Fruit fly (Drosophila melanogaster) whole organism, embryonic: ENCODE data around the gene ppk15.

Experiments
- Blimp-1 ChIP-seq: fragments of 200-800 bp; sonication (Bioruptor generic); optimal IDR thresholded peaks from 3 replicates; lab custom pipeline; 2018; ENCODE audit warnings: missing biosample characterization, missing genetic modification characterization, mild to moderate bottlenecking, moderate library complexity, missing genetic modification reagents
- Bteb2 ChIP-seq: fragments of 200-800 bp; sonication (Bioruptor generic); optimal IDR thresholded peaks from 2 replicates; lab custom pipeline; 2016; ENCODE audit warnings: missing biosample characterization, missing genetic modification characterization
- CG1024 ChIP-seq: fragments of 200-800 bp; sonication (Bioruptor generic); IDR thresholded peaks from 2 replicates; pipeline ENCODE4 v1.3.6; 2022; ENCODE audit warnings: missing biosample characterization, missing genetic modification characterization
- CG10959 ChIP-seq: fragments of 200-800 bp; sonication (Bioruptor generic); IDR thresholded peaks from 2 replicates; pipeline ENCODE4 v1.3.6; 2022; ENCODE audit warnings: missing biosample characterization, missing genetic modification characterization
- CG11560 ChIP-seq: fragments of 200-800 bp; sonication (Bioruptor generic); IDR thresholded peaks from 3 replicates; pipeline ENCODE4 v1.3.6; 2022; ENCODE audit warnings: missing biosample characterization, missing genetic modification characterization
- CG15073 ChIP-seq: fragments of 200-800 bp; sonication (Bioruptor generic); optimal IDR thresholded peaks from 2 replicates; lab custom pipeline; 2016; ENCODE audit warnings: missing biosample characterization, missing genetic modification characterization
- CG16815 ChIP-seq: fragments of 200-800 bp; sonication (Bioruptor generic); optimal IDR thresholded peaks from 3 replicates; lab custom pipeline; 2017; ENCODE audit warnings: missing biosample characterization, mild to moderate bottlenecking, missing genetic modification characterization
- CG17361 ChIP-seq: fragments of 200-800 bp; sonication (Bioruptor generic); IDR thresholded peaks from 3 replicates; pipeline ENCODE4 v1.3.6; 2022; ENCODE audit warnings: missing biosample characterization, missing genetic modification characterization
- CG2120 ChIP-seq: fragments of 200-800 bp; sonication (Bioruptor generic); optimal IDR thresholded peaks from 3 replicates; lab custom pipeline; 2016; ENCODE audit warnings: missing biosample characterization, missing genetic modification characterization
- CG30431 ChIP-seq: fragments of 200-800 bp; sonication (Bioruptor generic); optimal IDR thresholded peaks from 2 replicates; lab custom pipeline; 2017; ENCODE audit warnings: missing biosample characterization, missing genetic modification characterization
- CG31388 ChIP-seq: fragments of 200-800 bp; sonication (Bioruptor generic); optimal IDR thresholded peaks from 2 replicates; lab custom pipeline; 2016; ENCODE audit warnings: missing biosample characterization, missing genetic modification characterization
- CG33213 ChIP-seq: fragments of 200-800 bp; sonication (Bioruptor generic); optimal IDR thresholded peaks from 3 replicates; lab custom pipeline; 2016; ENCODE audit warnings: missing biosample characterization, missing genetic modification characterization
- CG34422 ChIP-seq: fragments of 200-800 bp; sonication (Bioruptor generic); IDR thresholded peaks from 3 replicates; pipeline ENCODE4 v1.3.6; 2022; ENCODE audit warnings: missing biosample characterization, missing genetic modification characterization
- CG6683 ChIP-seq: fragments of 200-800 bp; sonication (Bioruptor generic); optimal IDR thresholded peaks from 2 replicates; lab custom pipeline; 2017; ENCODE audit warnings: missing biosample characterization, mild to moderate bottlenecking, missing genetic modification characterization, missing genetic modification reagents
- CG6791 ChIP-seq: fragments of 200-800 bp; sonication (Bioruptor generic); IDR thresholded peaks from 3 replicates; pipeline ENCODE4 v1.3.6; 2022; ENCODE audit warnings: missing biosample characterization, missing genetic modification characterization; ENCODE audit not compliant: partially characterized antibody
- CG7556 ChIP-seq: fragments of 200-800 bp; sonication (Bioruptor generic); optimal IDR thresholded peaks from 2 replicates; lab custom pipeline; 2017; ENCODE audit warnings: missing biosample characterization, mild to moderate bottlenecking, missing genetic modification characterization
- CG7963 ChIP-seq: fragments of 200-800 bp; sonication (Bioruptor generic); IDR thresholded peaks from 3 replicates; pipeline ENCODE4 v1.3.6; 2022; ENCODE audit warnings: missing biosample characterization, missing genetic modification characterization; ENCODE audit not compliant: partially characterized antibody
- CG8089 ChIP-seq: fragments of 200-800 bp; sonication (Bioruptor generic); optimal IDR thresholded peaks from 3 replicates; lab custom pipeline; 2016; ENCODE audit warnings: missing biosample characterization, missing genetic modification characterization
- CG8281 ChIP-seq: fragments of 200-800 bp; sonication (Bioruptor generic); optimal IDR thresholded peaks from 2 replicates; lab custom pipeline; 2018; ENCODE audit warnings: missing biosample characterization, mild to moderate bottlenecking, missing genetic modification characterization, moderate library complexity
- CoRest ChIP-seq: fragments of 200-800 bp; sonication (Bioruptor generic); optimal IDR thresholded peaks from 3 replicates; lab custom pipeline; 2018; ENCODE audit warnings: missing biosample characterization, mild to moderate bottlenecking, missing genetic modification characterization, moderate library complexity
- D19A ChIP-seq: fragments of 200-800 bp; optimal IDR thresholded peaks from 3 replicates; lab custom pipeline; 2019; ENCODE audit warnings: missing biosample characterization, mild to moderate bottlenecking, missing genetic modification characterization, moderate library complexity
- HLH54F ChIP-seq: fragments of 200-800 bp; sonication (Bioruptor generic); optimal IDR thresholded peaks from 3 replicates; lab custom pipeline; 2016; ENCODE audit warnings: missing biosample characterization, missing genetic modification characterization
- Hey ChIP-seq: fragments of 200-800 bp; sonication (Bioruptor generic); optimal IDR thresholded peaks from 3 replicates; lab custom pipeline; 2018; ENCODE audit warnings: missing biosample characterization, mild to moderate bottlenecking, missing genetic modification characterization
- Kr ChIP-seq: fragments of 200-800 bp; sonication (Bioruptor generic); optimal IDR thresholded peaks from 2 replicates; lab custom pipeline; 2017; ENCODE audit warnings: missing biosample characterization, mild to moderate bottlenecking, missing genetic modification characterization
- Nf-YA ChIP-seq: fragments of 200-800 bp; sonication (Bioruptor generic); IDR thresholded peaks from 2 replicates; pipeline ENCODE4 v1.3.6; 2022; ENCODE audit warnings: missing biosample characterization, missing genetic modification characterization
- Pdp1 ChIP-seq, 2 experiments: fragments of 200-800 bp; sonication (Bioruptor generic); optimal IDR thresholded peaks; 3 replicates each; lab custom pipeline; 2016; ENCODE audit warnings: missing biosample characterization in 2 of 2, missing genetic modification characterization in 2 of 2, mild to moderate bottlenecking in 1 of 2, moderate library complexity in 1 of 2
- Ptx1 ChIP-seq: fragments of 200-800 bp; sonication (Bioruptor generic); IDR thresholded peaks from 2 replicates; pipeline ENCODE4 v1.3.6; 2022; ENCODE audit warnings: missing biosample characterization, missing genetic modification characterization
- Rfx ChIP-seq: fragments of 200-800 bp; sonication (Bioruptor generic); IDR thresholded peaks from 2 replicates; pipeline ENCODE4 v1.3.6; 2022; ENCODE audit warnings: missing biosample characterization, missing genetic modification characterization
- Six4 ChIP-seq: fragments of 200-800 bp; sonication (Bioruptor generic); optimal IDR thresholded peaks from 2 replicates; lab custom pipeline; 2016; ENCODE audit warnings: missing biosample characterization, missing genetic modification characterization
- Sox100B ChIP-seq: fragments of 200-800 bp; sonication (Bioruptor generic); optimal IDR thresholded peaks from 3 replicates; lab custom pipeline; 2018; ENCODE audit warnings: missing biosample characterization, mild to moderate bottlenecking, missing genetic modification characterization
- TFAM ChIP-seq: fragments of 200-800 bp; sonication (Bioruptor generic); optimal IDR thresholded peaks from 2 replicates; lab custom pipeline; 2017; ENCODE audit warnings: missing biosample characterization, missing genetic modification characterization, inconsistent platforms
- ara ChIP-seq: fragments of 200-800 bp; sonication (Bioruptor generic); IDR thresholded peaks from 2 replicates; pipeline ENCODE4 v1.3.6; 2022; ENCODE audit warnings: missing biosample characterization, missing genetic modification characterization
- cas ChIP-seq: fragments of 200-800 bp; sonication (Bioruptor generic); IDR thresholded peaks from 2 replicates; pipeline ENCODE4 v1.3.6; 2022; ENCODE audit warnings: missing biosample characterization, missing genetic modification characterization
- ci ChIP-seq: fragments of 200-800 bp; sonication (Bioruptor generic); IDR thresholded peaks from 3 replicates; pipeline ENCODE4 v1.3.6; 2022; ENCODE audit warnings: missing biosample characterization, missing genetic modification characterization
- crp ChIP-seq, 2 experiments: fragments of 200-800 bp; sonication (Bioruptor generic); optimal IDR thresholded peaks; 2 replicates in 1 of 2; 3 replicates in 1 of 2; lab custom pipeline; 2017; ENCODE audit warnings: missing biosample characterization in 2 of 2, missing genetic modification characterization in 2 of 2, mild to moderate bottlenecking in 1 of 2, moderate library complexity in 1 of 2
- cwo ChIP-seq: fragments of 200-800 bp; sonication (Bioruptor generic); optimal IDR thresholded peaks from 3 replicates; lab custom pipeline; 2017; ENCODE audit warnings: missing biosample characterization, missing genetic modification characterization, mild to moderate bottlenecking, moderate library complexity, missing genetic modification reagents
- fd64A ChIP-seq: fragments of 200-800 bp; sonication (Bioruptor generic); optimal IDR thresholded peaks from 3 replicates; lab custom pipeline; 2018; ENCODE audit warnings: missing biosample characterization, mild to moderate bottlenecking, missing genetic modification characterization
- grau ChIP-seq: fragments of 200-800 bp; optimal IDR thresholded peaks from 3 replicates; lab custom pipeline; 2019; ENCODE audit warnings: missing biosample characterization, mild to moderate bottlenecking, missing genetic modification characterization, moderate library complexity
- hth ChIP-seq: fragments of >200 bp; optimal IDR thresholded peaks from 2 replicates; lab custom pipeline; 2017; ENCODE audit warnings: inconsistent platforms
- jigr1 ChIP-seq: fragments of 200-800 bp; sonication (Bioruptor generic); IDR thresholded peaks from 3 replicates; pipeline ENCODE4 v1.3.6; 2022; ENCODE audit warnings: missing biosample characterization, missing genetic modification characterization
- jing ChIP-seq: fragments of 200-800 bp; sonication (Bioruptor generic); optimal IDR thresholded peaks from 2 replicates; lab custom pipeline; 2018; ENCODE audit warnings: missing biosample characterization, mild to moderate bottlenecking, missing genetic modification characterization
- mam ChIP-seq: fragments of 200-800 bp; sonication (Bioruptor generic); optimal IDR thresholded peaks from 3 replicates; lab custom pipeline; 2016; ENCODE audit warnings: missing biosample characterization, missing genetic modification characterization
- prd ChIP-seq, 3 experiments: fragments of >200 bp in 2 of 3; fragments of 200-800 bp in 1 of 3; sonication (Bioruptor generic) in 1 of 3; optimal IDR thresholded peaks in 2 of 3; IDR thresholded peaks in 1 of 3; 2 replicates in 2 of 3; 3 replicates in 1 of 3; pipeline versions ENCODE4 v1.3.6 to Lab custom; 2017 to 2022; ENCODE audit warnings: missing biosample characterization in 1 of 3, missing genetic modification characterization in 1 of 3
- pum ChIP-seq: fragments of 200-800 bp; sonication (Bioruptor generic); optimal IDR thresholded peaks from 2 replicates; lab custom pipeline; 2016; ENCODE audit warnings: missing biosample characterization, missing genetic modification characterization
- sc ChIP-seq, 3 experiments: fragments of >200 bp in 2 of 3; fragments of 200-800 bp in 1 of 3; sonication (Bioruptor generic) in 1 of 3; optimal IDR thresholded peaks; 2 replicates in 2 of 3; 3 replicates in 1 of 3; lab custom pipeline; 2017; ENCODE audit warnings: mild to moderate bottlenecking in 1 of 3, missing biosample characterization in 1 of 3, missing genetic modification characterization in 1 of 3, missing genetic modification reagents in 1 of 3
- so ChIP-seq: fragments of 200-800 bp; sonication (Bioruptor generic); IDR thresholded peaks from 3 replicates; pipeline ENCODE4 v1.3.6; 2022; ENCODE audit warnings: missing biosample characterization, missing genetic modification characterization
- yki ChIP-seq: fragments of >200 bp; optimal IDR thresholded peaks from 3 replicates; lab custom pipeline; 2018
- zfh2 ChIP-seq: fragments of 200-800 bp; sonication (Bioruptor generic); optimal IDR thresholded peaks from 2 replicates; lab custom pipeline; 2016; ENCODE audit warnings: missing biosample characterization, missing genetic modification characterization

The ppk15 gene

dm6 chr3R:26440455-26441196 is 37.2 kb upstream of the ppk15 start, which contains the start of gene tx (continued):
- no peak for TF ChIP-seq Rfx
- no peak for TF ChIP-seq CG1024
- no peak for TF ChIP-seq CG17361 (GFP tag; lab: Robert Waterston, UW)
- TF ChIP-seq CG34422 (GFP tag; lab: Robert Waterston, UW), result 0 out of 3 replicates have a peak, but pooled peaks have one; percentile 36
- TF ChIP-seq CG8281 (tag; lab: Kevin White, UChicago), result no peak
- 0 out of 3 replicates have a peak, but pooled peaks have one; percentile 7 for TF ChIP-seq CG6791 (GFP tag; lab: Robert Waterston, UW)
- no peak for TF ChIP-seq HLH54F
- TF ChIP-seq cwo (GFP tag; lab: Kevin White, UChicago), result peak; percentile 46
- no peak for TF ChIP-seq CG15073 (GFP tag; lab: Kevin White, UChicago)
- TF ChIP-seq Ptx1, result no peak
- no peak for TF ChIP-seq jigr1 (GFP tag; lab: Robert Waterston, UW)
- peak; percentile 70 for TF ChIP-seq Blimp-1 (GFP tag; lab: Kevin White, UChicago)
- TF ChIP-seq cas (GFP tag; lab: Robert Waterston, UW), result no peak
- peak in 1 of 2 experiments; percentile 34 for TF ChIP-seq crp (GFP tag; optimal IDR thresholded peaks at IDR 0.05; lab: Kevin White, UChicago)
- TF ChIP-seq yki (lab: Kevin White, UChicago), result no peak
- no peak for TF ChIP-seq CG16815 (GFP tag; lab: Kevin White, UChicago)
- TF ChIP-seq, all 482 proteins: peak for 47

- TF ChIP-seq CG33213 (GFP tag; lab: Kevin White, UChicago) (no peak), jing (GFP tag; lab: Kevin White, UChicago) (peak; percentile 24), CG2120 (GFP tag; lab: Kevin White, UChicago) (peak; percentile 20), Nf-YA (GFP tag; lab: Robert Waterston, UW) (no peak), ci (GFP tag; lab: Robert Waterston, UW) (peak; percentile 74; the same call in 2 of the 3 replicates), pum (GFP tag; lab: Kevin White, UChicago) (peak; percentile 48), TFAM (GFP tag; lab: Kevin White, UChicago) (no peak), so (GFP tag; lab: Robert Waterston, UW) (no peak), CoRest (tag; lab: Kevin White, UChicago) (peak; percentile 37), CG16815 (GFP tag; lab: Kevin White, UChicago) (no peak), sc (optimal IDR thresholded peaks at IDR 0.05; lab: Kevin White, UChicago) (no peak), sc (GFP tag; optimal IDR thresholded peaks at IDR 0.05; lab: Kevin White, UChicago) (no peak), fd64A (GFP tag; lab: Kevin White, UChicago) (no peak), Six4 (GFP tag; lab: Kevin White, UChicago) (no peak), grau (tag; lab: Kevin White, UChicago) (peak; percentile 38), CG10959 (0 out of 2 replicates have a peak, but pooled peaks have one; percentile 20), hth (lab: Kevin White, UChicago) (no peak), CG11560 (tag; lab: Robert Waterston, UW) (no peak), CG8089 (GFP tag; lab: Kevin White, UChicago) (peak; percentile 39), mam (GFP tag; lab: Kevin White, UChicago) (peak; percentile 2), CG6683 (GFP tag; lab: Kevin White, UChicago) (no peak), zfh2 (GFP tag; lab: Kevin White, UChicago) (no peak), Pdp1 (GFP tag; optimal IDR thresholded peaks at IDR 0.05; lab: Kevin White, UChicago) (peak; percentile 21 to 38), Hey (tag; lab: Kevin White, UChicago) (no peak), prd (optimal IDR thresholded peaks at IDR 0.05; lab: Kevin White, UChicago) (no peak), prd (GFP tag; IDR thresholded peaks at IDR 0.05; lab: Robert Waterston, UW) (peak; percentile 70; the same call in 2 of the 3 replicates), CG30431 (GFP tag; lab: Kevin White, UChicago) (no peak), CG7963 (no peak), CG31388 (GFP tag; lab: Kevin White, UChicago) (no peak), CG7556 (GFP tag; lab: Kevin White, UChicago) (peak; percentile 36), Bteb2 (GFP tag; lab: Kevin White, UChicago) (no peak), Sox100B (no peak), ara (GFP tag; lab: Robert Waterston, UW) (peak; percentile 52), Kr (GFP tag; lab: Kevin White, UChicago) (no peak), D19A (peak; percentile 24)
These were observed 33.1 kb upstream of the ppk15 start for dm6 chr3R:26436540-26436939.
